Worm (Caenorhabditis elegans) whole organism, young adult: ENCODE data around the gene cblc-1.
"Not testable (repeated sequence)": the region's sequence is repeated elsewhere in the genome, so short reads cannot be mapped to it uniquely, and the experiment has no call there.

ENCODE experiments used
- B0261.1 ChIP-seq: sonication (generic microtip); optimal IDR thresholded peaks from 2 replicates; lab custom pipeline; 2016; ENCODE audit warnings: mild to moderate bottlenecking, missing genetic modification characterization, moderate library complexity, missing compliant biosample characterization
- F10E7.11 ChIP-seq: sonication (generic microtip); optimal IDR thresholded peaks from 2 replicates; lab custom pipeline; 2017; ENCODE audit warnings: mild to moderate bottlenecking, missing genetic modification characterization, moderate library complexity, missing compliant biosample characterization
- F33H1.4 ChIP-seq: fragments of 200-800 bp; sonication (Bioruptor generic); IDR thresholded peaks from 2 replicates; pipeline ENCODE4 v1.3.6; 2022; ENCODE audit warnings: missing genetic modification reagents, missing genetic modification characterization, missing compliant biosample characterization
- K11D2.4 ChIP-seq: fragments of 200-800 bp; sonication (Bioruptor generic); IDR thresholded peaks from 2 replicates; pipeline ENCODE4 v1.3.6; 2022; ENCODE audit warnings: missing genetic modification reagents, missing genetic modification characterization, missing compliant biosample characterization
- Y95B8A.8 ChIP-seq: fragments of 200-800 bp; sonication (Bioruptor generic); IDR thresholded peaks from 2 replicates; pipeline ENCODE4 v1.3.6; 2022; ENCODE audit warnings: missing genetic modification reagents, missing genetic modification characterization, missing compliant biosample characterization
- ZK185.1 ChIP-seq: sonication (generic microtip); optimal IDR thresholded peaks from 2 replicates; lab custom pipeline; 2016; ENCODE audit warnings: mild to moderate bottlenecking, missing genetic modification characterization, missing compliant biosample characterization; ENCODE audit not compliant: poor library complexity, severe bottlenecking
- ama-1 ChIP-seq, 3 experiments: fragments of 150-350 bp in 1 of 3; sonication (generic microtip) in 2 of 3; optimal IDR thresholded peaks; 2 replicates each; lab custom pipeline; 2014 to 2018; ENCODE audit warnings: missing biosample characterization in 2 of 3, missing genetic modification characterization in 2 of 3, missing genetic modification reagents in 2 of 3
- atf-7 ChIP-seq: sonication (generic microtip); optimal IDR thresholded peaks from 2 replicates; lab custom pipeline; 2017; ENCODE audit warnings: mild to moderate bottlenecking, missing genetic modification characterization, missing compliant biosample characterization
- attf-5 ChIP-seq: fragments of 200-800 bp; sonication (Bioruptor generic); optimal IDR thresholded peaks from 2 replicates; lab custom pipeline; 2018; ENCODE audit warnings: mild to moderate bottlenecking, missing genetic modification characterization, missing compliant biosample characterization
- attf-6 ChIP-seq: fragments of 200-800 bp; sonication (Bioruptor generic); IDR thresholded peaks from 2 replicates; pipeline ENCODE4 v1.3.6; 2022; ENCODE audit warnings: missing genetic modification reagents, missing genetic modification characterization, missing compliant biosample characterization
- cebp-1 ChIP-seq, 2 experiments: fragments of 200-800 bp in 1 of 2; sonication (Bioruptor generic) in 1 of 2; sonication (generic microtip) in 1 of 2; IDR thresholded peaks in 1 of 2; optimal IDR thresholded peaks in 1 of 2; 2 replicates each; pipeline versions ENCODE4 v1.3.6 to Lab custom; 2017 to 2022; ENCODE audit warnings: missing compliant biosample characterization in 2 of 2, missing genetic modification characterization in 2 of 2, mild to moderate bottlenecking in 1 of 2, missing genetic modification reagents in 1 of 2, moderate library complexity in 1 of 2
- ceh-27 ChIP-seq: fragments of 200-800 bp; sonication (Bioruptor generic); optimal IDR thresholded peaks from 2 replicates; lab custom pipeline; 2018; ENCODE audit warnings: mild to moderate bottlenecking, missing genetic modification characterization, moderate library complexity, missing compliant biosample characterization
- ceh-91 ChIP-seq: fragments of 200-800 bp; sonication (Bioruptor generic); IDR thresholded peaks from 2 replicates; pipeline ENCODE4 v1.3.6; 2022; ENCODE audit warnings: missing genetic modification reagents, missing genetic modification characterization, missing compliant biosample characterization
- dox-1 ChIP-seq: fragments of 200-800 bp; sonication (Bioruptor generic); IDR thresholded peaks from 2 replicates; pipeline ENCODE4 v1.3.6; 2022; ENCODE audit warnings: missing genetic modification reagents, missing genetic modification characterization, missing compliant biosample characterization
- efl-1 ChIP-seq: fragments of 150-350 bp; optimal IDR thresholded peaks from 2 replicates; lab custom pipeline; 2014; ENCODE audit warnings: missing biosample characterization, missing genetic modification reagents, missing genetic modification characterization
- egl-44 ChIP-seq: fragments of 200-800 bp; sonication (Bioruptor generic); IDR thresholded peaks from 2 replicates; pipeline ENCODE4 v1.3.6; 2022; ENCODE audit warnings: missing genetic modification reagents, missing genetic modification characterization, missing compliant biosample characterization
- ekl-4 ChIP-seq: fragments of 200-800 bp; sonication (Bioruptor generic); IDR thresholded peaks from 2 replicates; pipeline ENCODE4 v1.3.6; 2022; ENCODE audit warnings: missing genetic modification reagents, missing genetic modification characterization, missing compliant biosample characterization
- gei-17 ChIP-seq: fragments of 200-800 bp; sonication (Bioruptor generic); optimal IDR thresholded peaks from 2 replicates; lab custom pipeline; 2018; ENCODE audit warnings: mild to moderate bottlenecking, missing genetic modification characterization, missing compliant biosample characterization
- hmg-20 ChIP-seq: fragments of 200-800 bp; sonication (Bioruptor generic); IDR thresholded peaks from 2 replicates; pipeline ENCODE4 v1.3.6; 2022; ENCODE audit warnings: missing genetic modification reagents, missing genetic modification characterization, missing compliant biosample characterization
- let-526 ChIP-seq: fragments of 200-800 bp; sonication (Bioruptor generic); IDR thresholded peaks from 2 replicates; pipeline ENCODE4 v1.3.6; 2022; ENCODE audit warnings: missing genetic modification reagents, missing genetic modification characterization, missing compliant biosample characterization
- lin-26 ChIP-seq: fragments of 200-800 bp; sonication (Bioruptor generic); IDR thresholded peaks from 2 replicates; pipeline ENCODE4 v1.3.6; 2022; ENCODE audit warnings: missing genetic modification reagents, missing genetic modification characterization, missing compliant biosample characterization
- lin-35 ChIP-seq, 3 experiments: fragments of 150-350 bp in 2 of 3; sonication (generic microtip) in 1 of 3; optimal IDR thresholded peaks; 2 replicates each; lab custom pipeline; 2014 to 2018; ENCODE audit warnings: missing biosample characterization in 3 of 3, missing genetic modification characterization in 3 of 3, missing genetic modification reagents in 3 of 3
- lin-40 ChIP-seq: sonication (generic microtip); optimal IDR thresholded peaks from 2 replicates; lab custom pipeline; 2016; ENCODE audit warnings: missing genetic modification characterization, mild to moderate bottlenecking, missing compliant biosample characterization, missing genotype, missing genetic modification reagents
- lin-54 ChIP-seq: fragments of 200-800 bp; sonication (Bioruptor generic); optimal IDR thresholded peaks from 2 replicates; lab custom pipeline; 2018; ENCODE audit warnings: mild to moderate bottlenecking, missing genetic modification characterization, missing compliant biosample characterization
- lsl-1 ChIP-seq: fragments of 200-800 bp; sonication (Bioruptor generic); optimal IDR thresholded peaks from 2 replicates; lab custom pipeline; 2018; ENCODE audit warnings: mild to moderate bottlenecking, missing genetic modification characterization, moderate library complexity, missing compliant biosample characterization
- lsy-27 ChIP-seq: sonication (generic microtip); optimal IDR thresholded peaks from 2 replicates; lab custom pipeline; 2017; ENCODE audit warnings: missing genetic modification characterization, mild to moderate bottlenecking, missing compliant biosample characterization, antibody characterized with exemption, missing genotype, borderline replicate concordance; ENCODE audit not compliant: insufficient read depth
- madf-10 ChIP-seq: sonication (generic microtip); optimal IDR thresholded peaks from 2 replicates; lab custom pipeline; 2016; ENCODE audit warnings: mild to moderate bottlenecking, missing genetic modification characterization, missing compliant biosample characterization
- madf-3 ChIP-seq: fragments of 200-800 bp; sonication (Bioruptor generic); IDR thresholded peaks from 2 replicates; pipeline ENCODE4 v1.3.6; 2022; ENCODE audit warnings: missing genetic modification reagents, missing genetic modification characterization, missing compliant biosample characterization
- madf-6 ChIP-seq: fragments of 200-800 bp; sonication (Bioruptor generic); IDR thresholded peaks from 2 replicates; pipeline ENCODE4 v1.3.6; 2022; ENCODE audit warnings: missing genetic modification reagents, missing genetic modification characterization, missing compliant biosample characterization
- mcd-1 ChIP-seq: fragments of 200-800 bp; sonication (Bioruptor generic); IDR thresholded peaks from 2 replicates; pipeline ENCODE4 v1.3.6; 2022; ENCODE audit warnings: missing genetic modification reagents, missing genetic modification characterization, missing compliant biosample characterization
- mxl-1 ChIP-seq: sonication (generic microtip); optimal IDR thresholded peaks from 2 replicates; lab custom pipeline; 2016; ENCODE audit warnings: missing genetic modification characterization, missing compliant biosample characterization
- nfyb-1 ChIP-seq: fragments of 200-800 bp; sonication (Bioruptor generic); IDR thresholded peaks from 2 replicates; pipeline ENCODE4 v1.3.6; 2022; ENCODE audit warnings: missing genetic modification reagents, missing genetic modification characterization, missing compliant biosample characterization
- nhr-90 ChIP-seq: sonication (generic microtip); optimal IDR thresholded peaks from 2 replicates; lab custom pipeline; 2016; ENCODE audit warnings: missing genotype, mild to moderate bottlenecking, missing genetic modification characterization, missing compliant biosample characterization
- snpc-1.1 ChIP-seq: sonication (generic microtip); optimal IDR thresholded peaks from 2 replicates; lab custom pipeline; 2017; ENCODE audit warnings: missing genetic modification characterization, mild to moderate bottlenecking, missing compliant biosample characterization, antibody characterized with exemption, moderate library complexity, missing genotype, missing genetic modification reagents; ENCODE audit not compliant: insufficient read depth
- snpc-1.3 ChIP-seq: sonication (generic microtip); optimal IDR thresholded peaks from 2 replicates; lab custom pipeline; 2017; ENCODE audit warnings: missing genetic modification characterization, mild to moderate bottlenecking, missing compliant biosample characterization, antibody characterized with exemption, moderate library complexity, missing genotype, missing genetic modification reagents; ENCODE audit not compliant: insufficient read depth
- snpc-3.4 ChIP-seq: sonication (generic microtip); optimal IDR thresholded peaks from 2 replicates; lab custom pipeline; 2017; ENCODE audit warnings: missing genetic modification characterization, mild to moderate bottlenecking, missing compliant biosample characterization, antibody characterized with exemption, moderate library complexity, missing genotype, missing genetic modification reagents
- snpc-4 ChIP-seq, 5 experiments: fragments of 150-350 bp in 1 of 5; sonication (generic microtip) in 4 of 5; optimal IDR thresholded peaks; 2 replicates each; lab custom pipeline; 2014 to 2018; ENCODE audit warnings: missing genetic modification characterization in 5 of 5, missing biosample characterization in 3 of 5, antibody characterized with exemption in 2 of 5, mild to moderate bottlenecking in 2 of 5, missing compliant biosample characterization in 2 of 5, missing genotype in 2 of 5, moderate library complexity in 2 of 5, missing genetic modification reagents in 1 of 5
- tbx-9 ChIP-seq: sonication (generic microtip); optimal IDR thresholded peaks from 2 replicates; lab custom pipeline; 2016; ENCODE audit warnings: borderline replicate concordance, missing genetic modification characterization, inconsistent platforms, missing compliant biosample characterization
- zfh-2 ChIP-seq: fragments of 200-800 bp; sonication (Bioruptor generic); conservative IDR thresholded peaks from 2 replicates; pipeline ENCODE4 v1.3.6; 2022; ENCODE audit warnings: missing genetic modification reagents, missing genetic modification characterization, missing compliant biosample characterization
- ztf-18 ChIP-seq: sonication (generic microtip); optimal IDR thresholded peaks from 2 replicates; lab custom pipeline; 2016; ENCODE audit warnings: missing genotype, mild to moderate bottlenecking, missing genetic modification characterization, missing compliant biosample characterization
- ztf-26 ChIP-seq: sonication (generic microtip); optimal IDR thresholded peaks from 2 replicates; lab custom pipeline; 2017; ENCODE audit warnings: missing genetic modification characterization, missing compliant biosample characterization

The cblc-1 gene

ce11 chrII:4904277-4904676 lies 36.7 kb downstream of the cblc-1 start (continued):
- TF ChIP-seq snpc-1.1 (tag; lab: Kevin White, UChicago) = peak; percentile 52
- TF ChIP-seq ztf-18 (tag; lab: Kevin White, UChicago) = peak; percentile 17

- not testable (repeated sequence) for TF ChIP-seq snpc-1.3 (tag; lab: Kevin White, UChicago); K11D2.4 (GFP tag; lab: Robert Waterston, UW); ZK185.1 (tag; lab: Kevin White, UChicago)
These were observed 37.3 kb downstream of the cblc-1 start, which contains the start of gene sgt-1 for ce11 chrII:4903696-4904095. Gene sgt-1 (minus strand): TSS chrII:4903796.

ce11 chrII:4902035-4902434 lies 38.9 kb downstream of the cblc-1 start, which contains the start of gene R05F9.9:
Gene R05F9.9 (minus strand): TSS chrII:4902100.
- TF ChIP-seq mxl-1 (tag; lab: Kevin White, UChicago) (peak; percentile 27), ceh-27 (GFP tag; lab: Kevin White, UChicago) (no peak), tbx-9 (tag; lab: Kevin White, UChicago) (no peak), mcd-1 (GFP tag; lab: Robert Waterston, UW) (peak; percentile 52; the same call in 1 of the 2 replicates), hmg-20 (no peak), B0261.1 (tag; lab: Kevin White, UChicago) (no peak), let-526 (GFP tag; lab: Robert Waterston, UW) (no peak), lin-40 (tag; lab: Kevin White, UChicago) (peak; percentile 8), attf-5 (GFP tag; lab: Kevin White, UChicago) (peak; percentile 31), F33H1.4 (peak; percentile 6; the same call in 1 of the 2 replicates), dox-1 (GFP tag; lab: Robert Waterston, UW) (no peak), madf-6 (GFP tag; lab: Robert Waterston, UW) (peak; percentile 51), nhr-90 (peak; percentile 10), snpc-1.3 (tag; lab: Kevin White, UChicago) (peak; percentile 8), ceh-91 (GFP tag; lab: Robert Waterston, UW) (no peak), ekl-4 (GFP tag; lab: Robert Waterston, UW) (peak; percentile 50), lin-35 (GFP tag; optimal IDR thresholded peaks at IDR 0.05; lab: Kevin White, UChicago) (peak in 1 of 3 experiments; percentile 58), Y95B8A.8 (GFP tag; lab: Robert Waterston, UW) (peak; percentile 62; the same call in 1 of the 2 replicates), cebp-1 (GFP tag; IDR thresholded peaks at IDR 0.05; lab: Robert Waterston, UW) (no peak), cebp-1 (tag; optimal IDR thresholded peaks at IDR 0.05; lab: Kevin White, UChicago) (peak; percentile 57), F10E7.11 (tag; lab: Kevin White, UChicago) (no peak), ama-1 (optimal IDR thresholded peaks at IDR 0.05; lab: Kevin White, UChicago) (peak; percentile 64), ama-1 (GFP tag; optimal IDR thresholded peaks at IDR 0.05; lab: Kevin White, UChicago) (no peak), atf-7 (tag; lab: Kevin White, UChicago) (peak; percentile 46), lsy-27 (tag; lab: Kevin White, UChicago) (no peak), lsl-1 (GFP tag; lab: Kevin White, UChicago) (peak; percentile 25), madf-10 (peak; percentile 21), snpc-3.4 (no peak), lin-26 (GFP tag; lab: Robert Waterston, UW) (no peak), ZK185.1 (tag; lab: Kevin White, UChicago) (peak; percentile 37), snpc-4 (GFP tag; optimal IDR thresholded peaks at IDR 0.05; lab: Kevin White, UChicago) (no peak), snpc-4 (tag; optimal IDR thresholded peaks at IDR 0.05; lab: Kevin White, UChicago) (peak in 2 of 4 experiments; percentile 23 to 50), attf-6 (GFP tag; lab: Robert Waterston, UW) (no peak), zfh-2 (GFP tag; lab: Robert Waterston, UW) (no peak), nfyb-1 (peak; percentile 52), egl-44 (no peak), ztf-26 (peak; percentile 37), gei-17 (peak; percentile 28), lin-54 (GFP tag; lab: Kevin White, UChicago) (peak; percentile 59), madf-3 (GFP tag; lab: Robert Waterston, UW) (0 out of 2 replicates have a peak, but pooled peaks have one; percentile 1), efl-1 (peak; percentile 39)
